Worm (Caenorhabditis elegans) whole organism, L4 larva: ENCODE measurements around the gene pqm-1.

Experiments used
- aha-1 ChIP-seq: fragments of 150-350 bp; peaks from one replicate; lab custom pipeline; 2014; ENCODE audit warnings: missing biosample characterization, missing genetic modification characterization
- ceh-20 ChIP-seq: fragments of 200-800 bp; sonication (Bioruptor generic); IDR thresholded peaks from 2 replicates; pipeline ENCODE4 v1.3.6; 2022; ENCODE audit warnings: missing genetic modification reagents, missing genetic modification characterization, missing compliant biosample characterization
- ceh-28 ChIP-seq: fragments of 150-350 bp; optimal IDR thresholded peaks from 2 replicates; lab custom pipeline; 2014; ENCODE audit warnings: missing biosample characterization, missing genetic modification reagents, missing genetic modification characterization
- dmd-9 ChIP-seq: fragments of 200-800 bp; sonication (Bioruptor generic); IDR thresholded peaks from 2 replicates; pipeline ENCODE4 v1.3.6; 2022; ENCODE audit warnings: missing genetic modification reagents, missing genetic modification characterization, missing compliant biosample characterization
- dpl-1 ChIP-seq: fragments of 150-350 bp; optimal IDR thresholded peaks from 2 replicates; lab custom pipeline; 2014; ENCODE audit warnings: missing biosample characterization, missing genetic modification reagents, missing genetic modification characterization
- hlh-11 ChIP-seq: fragments of 200-800 bp; sonication (Bioruptor generic); optimal IDR thresholded peaks from 2 replicates; lab custom pipeline; 2018; ENCODE audit warnings: mild to moderate bottlenecking, missing genetic modification characterization, missing compliant biosample characterization
- jun-1 ChIP-seq: fragments of 150-350 bp; optimal IDR thresholded peaks from 2 replicates; lab custom pipeline; 2014; ENCODE audit warnings: missing biosample characterization, missing genetic modification reagents, missing genetic modification characterization
- lsy-2 ChIP-seq, 2 experiments: fragments of 150-350 bp in 1 of 2; sonication (generic microtip) in 1 of 2; optimal IDR thresholded peaks; 2 replicates each; lab custom pipeline; 2014 to 2017; ENCODE audit warnings: missing biosample characterization in 2 of 2, missing genetic modification characterization in 2 of 2
- mdl-1 ChIP-seq, 2 experiments: fragments of 150-350 bp in 1 of 2; sonication (generic microtip) in 1 of 2; optimal IDR thresholded peaks; 2 replicates each; lab custom pipeline; 2014 to 2017; ENCODE audit warnings: missing biosample characterization in 2 of 2, missing genetic modification characterization in 2 of 2
- mep-1 ChIP-seq: fragments of 150-350 bp; sonication (generic microtip); optimal IDR thresholded peaks from 3 replicates; lab custom pipeline; 2014; ENCODE audit warnings: missing biosample characterization, missing genetic modification characterization
- nhr-6 ChIP-seq: fragments of 150-350 bp; optimal IDR thresholded peaks from 2 replicates; lab custom pipeline; 2014; ENCODE audit warnings: missing biosample characterization, missing genetic modification characterization
- set-16 ChIP-seq: fragments of 200-800 bp; sonication (Bioruptor generic); IDR thresholded peaks from 2 replicates; pipeline ENCODE4 v1.3.6; 2022; ENCODE audit warnings: missing genetic modification reagents, missing genetic modification characterization, missing compliant biosample characterization
- snpc-4 ChIP-seq: fragments of 150-350 bp; optimal IDR thresholded peaks from 2 replicates; lab custom pipeline; 2014; ENCODE audit warnings: missing biosample characterization, missing genetic modification characterization

DNA sequence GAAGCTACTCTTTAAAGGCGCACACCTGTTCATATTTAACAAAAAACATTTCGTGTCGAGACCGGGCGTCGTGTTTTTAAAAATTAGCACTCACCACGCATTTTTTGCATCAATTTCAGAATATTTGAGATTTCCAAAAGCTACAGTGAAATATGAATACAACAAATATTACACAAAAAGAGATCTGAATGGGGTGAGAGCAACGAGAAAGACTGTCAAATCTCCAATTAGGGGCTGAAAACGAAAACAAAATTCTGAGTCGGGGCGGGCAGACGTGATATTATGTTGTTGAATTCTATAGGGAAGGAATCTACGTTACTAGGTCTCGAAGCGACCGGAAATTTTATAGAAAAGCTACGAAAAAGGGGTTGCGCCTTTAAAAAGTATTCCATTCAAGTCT, 48.7 kb downstream of the pqm-1 start, which contains the start of gene C09H10.5:
- TF ChIP-seq jun-1 (no peak), aha-1 (tag; lab: Kevin White, UChicago) (no peak), mdl-1 (tag; optimal IDR thresholded peaks at IDR 0.05; lab: Kevin White, UChicago) (no peak), lsy-2 (tag; optimal IDR thresholded peaks at IDR 0.05; lab: Kevin White, UChicago) (no peak), ceh-28 (tag; lab: Kevin White, UChicago) (no peak), set-16 (GFP tag; lab: Robert Waterston, UW) (no peak), mep-1 (tag; lab: Kevin White, UChicago) (no peak), snpc-4 (tag; lab: Kevin White, UChicago) (no peak), dpl-1 (GFP tag; lab: Kevin White, UChicago) (no peak), dmd-9 (GFP tag; lab: Robert Waterston, UW) (no peak), ceh-20 (no peak), hlh-11 (no peak), nhr-6 (tag; lab: Kevin White, UChicago) (no peak)
